Fruit fly (Drosophila melanogaster) whole organism, embryonic: ENCODE data around the gene CG18213.

Experiments
- CG1024 ChIP-seq: fragments of 200-800 bp; sonication (Bioruptor generic); IDR thresholded peaks from 2 replicates; pipeline ENCODE4 v1.3.6; 2022; ENCODE audit warnings: missing biosample characterization, missing genetic modification characterization
- CG10462 ChIP-seq: fragments of 200-800 bp; sonication (Bioruptor generic); optimal IDR thresholded peaks from 2 replicates; lab custom pipeline; 2016; ENCODE audit warnings: missing biosample characterization, missing genetic modification characterization
- CG11504 ChIP-seq: fragments of 200-800 bp; sonication (Bioruptor generic); optimal IDR thresholded peaks from 3 replicates; lab custom pipeline; 2019; ENCODE audit warnings: missing biosample characterization, mild to moderate bottlenecking, missing genetic modification characterization, moderate library complexity
- CG11560 ChIP-seq: fragments of 200-800 bp; sonication (Bioruptor generic); IDR thresholded peaks from 3 replicates; pipeline ENCODE4 v1.3.6; 2022; ENCODE audit warnings: missing biosample characterization, missing genetic modification characterization
- CG13424 ChIP-seq: fragments of 200-800 bp; sonication (Bioruptor generic); optimal IDR thresholded peaks from 2 replicates; lab custom pipeline; 2019; ENCODE audit warnings: missing biosample characterization, mild to moderate bottlenecking, missing genetic modification characterization, moderate library complexity
- CG14014 ChIP-seq: fragments of 200-800 bp; sonication (Bioruptor generic); IDR thresholded peaks from 2 replicates; pipeline ENCODE4 v1.3.6; 2022; ENCODE audit warnings: missing biosample characterization, missing genetic modification characterization
- CG14860 ChIP-seq: fragments of 200-800 bp; sonication (Bioruptor generic); IDR thresholded peaks from 3 replicates; pipeline ENCODE4 v1.3.6; 2022; ENCODE audit warnings: missing biosample characterization, missing genetic modification characterization; ENCODE audit not compliant: partially characterized antibody
- CG15269 ChIP-seq: fragments of 200-800 bp; sonication (Bioruptor generic); optimal IDR thresholded peaks from 2 replicates; lab custom pipeline; 2018; ENCODE audit warnings: missing biosample characterization, mild to moderate bottlenecking, missing genetic modification characterization, moderate library complexity
- CG15514 ChIP-seq: fragments of 200-800 bp; sonication (Bioruptor generic); optimal IDR thresholded peaks from 3 replicates; lab custom pipeline; 2017; ENCODE audit warnings: missing biosample characterization, missing genetic modification characterization, mild to moderate bottlenecking, moderate library complexity, missing genetic modification reagents
- CG16863 ChIP-seq: fragments of 200-800 bp; sonication (Bioruptor generic); optimal IDR thresholded peaks from 3 replicates; lab custom pipeline; 2016; ENCODE audit warnings: missing biosample characterization, missing genetic modification characterization
- CG2712 ChIP-seq: fragments of 200-800 bp; optimal IDR thresholded peaks from 3 replicates; lab custom pipeline; 2019; ENCODE audit warnings: missing biosample characterization, mild to moderate bottlenecking, missing genetic modification characterization, moderate library complexity
- CG2889 ChIP-seq: fragments of 200-800 bp; sonication (Bioruptor generic); IDR thresholded peaks from 3 replicates; pipeline ENCODE4 v1.3.6; 2022; ENCODE audit warnings: missing biosample characterization, missing genetic modification characterization
- CG3726 ChIP-seq: fragments of 200-800 bp; sonication (Bioruptor generic); IDR thresholded peaks from 3 replicates; pipeline ENCODE4, ENCODE4 v1.3.6; 2022; ENCODE audit warnings: missing biosample characterization, missing genetic modification characterization
- CG4282 ChIP-seq: fragments of 200-800 bp; sonication (Bioruptor generic); optimal IDR thresholded peaks from 2 replicates; lab custom pipeline; 2016; ENCODE audit warnings: missing biosample characterization, missing genetic modification characterization
- CG6654 ChIP-seq: fragments of 200-800 bp; sonication (Bioruptor generic); optimal IDR thresholded peaks from 2 replicates; lab custom pipeline; 2017; ENCODE audit warnings: missing biosample characterization, mild to moderate bottlenecking, missing genetic modification characterization
- CG7963 ChIP-seq: fragments of 200-800 bp; sonication (Bioruptor generic); IDR thresholded peaks from 3 replicates; pipeline ENCODE4 v1.3.6; 2022; ENCODE audit warnings: missing biosample characterization, missing genetic modification characterization; ENCODE audit not compliant: partially characterized antibody
- CG9609 ChIP-seq: fragments of 200-800 bp; sonication (Bioruptor generic); optimal IDR thresholded peaks from 3 replicates; lab custom pipeline; 2016; ENCODE audit warnings: missing biosample characterization, missing genetic modification characterization
- Camta ChIP-seq: fragments of 200-800 bp; sonication (Bioruptor generic); optimal IDR thresholded peaks from 2 replicates; lab custom pipeline; 2016; ENCODE audit warnings: missing biosample characterization, missing genetic modification characterization
- CoRest ChIP-seq: fragments of 200-800 bp; sonication (Bioruptor generic); optimal IDR thresholded peaks from 3 replicates; lab custom pipeline; 2018; ENCODE audit warnings: missing biosample characterization, mild to moderate bottlenecking, missing genetic modification characterization, moderate library complexity
- CrebB ChIP-seq: fragments of 200-800 bp; sonication (Bioruptor generic); optimal IDR thresholded peaks from 3 replicates; lab custom pipeline; 2018; ENCODE audit warnings: missing biosample characterization, mild to moderate bottlenecking, missing genetic modification characterization
- D19B ChIP-seq: fragments of 200-800 bp; sonication (Bioruptor generic); optimal IDR thresholded peaks from 2 replicates; lab custom pipeline; 2017; ENCODE audit warnings: missing biosample characterization, mild to moderate bottlenecking, missing genetic modification characterization
- E2f1 ChIP-seq: fragments of 200-800 bp; sonication (Bioruptor generic); IDR thresholded peaks from 2 replicates; pipeline ENCODE4 v1.3.6; 2022; ENCODE audit warnings: missing biosample characterization, missing genetic modification characterization
- Ets97D ChIP-seq: fragments of 200-800 bp; sonication (Bioruptor generic); optimal IDR thresholded peaks from 3 replicates; lab custom pipeline; 2016; ENCODE audit warnings: missing biosample characterization, missing genetic modification characterization
- Hand ChIP-seq: fragments of 200-800 bp; sonication (Bioruptor generic); optimal IDR thresholded peaks from 2 replicates; lab custom pipeline; 2017; ENCODE audit warnings: mild to moderate bottlenecking, missing biosample characterization, missing genetic modification reagents, missing genetic modification characterization
- Hey ChIP-seq: fragments of 200-800 bp; sonication (Bioruptor generic); optimal IDR thresholded peaks from 3 replicates; lab custom pipeline; 2018; ENCODE audit warnings: missing biosample characterization, mild to moderate bottlenecking, missing genetic modification characterization
- Hmx ChIP-seq: fragments of 200-800 bp; sonication (Bioruptor generic); optimal IDR thresholded peaks from 2 replicates; lab custom pipeline; 2016; ENCODE audit warnings: missing biosample characterization, missing genetic modification characterization
- Hr39 ChIP-seq: fragments of >200 bp; optimal IDR thresholded peaks from 2 replicates; lab custom pipeline; 2017
- Hr51 ChIP-seq, 2 experiments: fragments of 200-800 bp; sonication (Bioruptor generic); optimal IDR thresholded peaks; 2 replicates in 1 of 2; 3 replicates in 1 of 2; lab custom pipeline; 2016 to 2018; ENCODE audit warnings: missing biosample characterization in 2 of 2, missing genetic modification characterization in 2 of 2, mild to moderate bottlenecking in 1 of 2, moderate library complexity in 1 of 2
- MTF-1 ChIP-seq: fragments of 200-800 bp; sonication (Bioruptor generic); optimal IDR thresholded peaks from 2 replicates; lab custom pipeline; 2018; ENCODE audit warnings: missing biosample characterization, mild to moderate bottlenecking, missing genetic modification characterization, borderline replicate concordance
- Pdp1 ChIP-seq, 2 experiments: fragments of 200-800 bp; sonication (Bioruptor generic); optimal IDR thresholded peaks; 3 replicates each; lab custom pipeline; 2016; ENCODE audit warnings: missing biosample characterization in 2 of 2, missing genetic modification characterization in 2 of 2, mild to moderate bottlenecking in 1 of 2, moderate library complexity in 1 of 2
- YL-1 ChIP-seq: fragments of 200-800 bp; sonication (Bioruptor generic); optimal IDR thresholded peaks from 3 replicates; lab custom pipeline; 2017; ENCODE audit warnings: missing biosample characterization, mild to moderate bottlenecking, missing genetic modification characterization
- al ChIP-seq: fragments of 200-800 bp; sonication (Bioruptor generic); IDR thresholded peaks from 2 replicates; pipeline ENCODE4 v1.3.6; 2022; ENCODE audit warnings: missing biosample characterization, missing genetic modification characterization
- ash1 ChIP-seq: fragments of 200-800 bp; sonication (Bioruptor generic); optimal IDR thresholded peaks from 2 replicates; lab custom pipeline; 2018; ENCODE audit warnings: missing biosample characterization, mild to moderate bottlenecking, missing genetic modification characterization
- bbx ChIP-seq: fragments of 200-800 bp; sonication (Bioruptor generic); IDR thresholded peaks from 2 replicates; pipeline ENCODE4 v1.3.6; 2022; ENCODE audit warnings: missing biosample characterization, missing genetic modification characterization; ENCODE audit not compliant: partially characterized antibody
- croc ChIP-seq: fragments of 200-800 bp; sonication (Bioruptor generic); conservative IDR thresholded peaks from 3 replicates; pipeline ENCODE4 v1.3.6; 2022; ENCODE audit warnings: missing biosample characterization, missing genetic modification characterization
- dati ChIP-seq: fragments of 200-800 bp; sonication (Bioruptor generic); IDR thresholded peaks from 2 replicates; pipeline ENCODE4 v1.3.6; 2022; ENCODE audit warnings: missing biosample characterization, missing genetic modification characterization
- fd64A ChIP-seq: fragments of 200-800 bp; sonication (Bioruptor generic); optimal IDR thresholded peaks from 3 replicates; lab custom pipeline; 2018; ENCODE audit warnings: missing biosample characterization, mild to moderate bottlenecking, missing genetic modification characterization
- gt ChIP-seq: fragments of 200-800 bp; sonication (Bioruptor generic); IDR thresholded peaks from 2 replicates; pipeline ENCODE4 v1.3.6; 2022; ENCODE audit warnings: missing biosample characterization, missing genetic modification characterization
- hth ChIP-seq: fragments of >200 bp; optimal IDR thresholded peaks from 2 replicates; lab custom pipeline; 2017; ENCODE audit warnings: inconsistent platforms
- ind ChIP-seq: fragments of 200-800 bp; sonication (Bioruptor generic); optimal IDR thresholded peaks from 3 replicates; lab custom pipeline; 2016; ENCODE audit warnings: missing biosample characterization, missing genetic modification characterization
- ken ChIP-seq: fragments of 200-800 bp; sonication (Bioruptor generic); IDR thresholded peaks from 3 replicates; pipeline ENCODE4 v1.3.6; 2022; ENCODE audit warnings: missing biosample characterization, missing genetic modification characterization
- lilli ChIP-seq: fragments of 200-800 bp; sonication (Bioruptor generic); optimal IDR thresholded peaks from 3 replicates; lab custom pipeline; 2016; ENCODE audit warnings: missing biosample characterization, missing genetic modification characterization
- nom ChIP-seq: fragments of 200-800 bp; sonication (Bioruptor generic); optimal IDR thresholded peaks from 2 replicates; lab custom pipeline; 2017; ENCODE audit warnings: missing biosample characterization, missing genetic modification characterization, mild to moderate bottlenecking, moderate library complexity, missing genetic modification reagents
- ro ChIP-seq: fragments of 200-800 bp; sonication (Bioruptor generic); IDR thresholded peaks from 2 replicates; pipeline ENCODE4 v1.3.6; 2022; ENCODE audit warnings: missing biosample characterization, missing genetic modification characterization
- sc ChIP-seq, 3 experiments: fragments of >200 bp in 2 of 3; fragments of 200-800 bp in 1 of 3; sonication (Bioruptor generic) in 1 of 3; optimal IDR thresholded peaks; 2 replicates in 2 of 3; 3 replicates in 1 of 3; lab custom pipeline; 2017; ENCODE audit warnings: mild to moderate bottlenecking in 1 of 3, missing biosample characterization in 1 of 3, missing genetic modification characterization in 1 of 3, missing genetic modification reagents in 1 of 3
- sens-2 ChIP-seq: fragments of 200-800 bp; sonication (Bioruptor generic); IDR thresholded peaks from 2 replicates; pipeline ENCODE4 v1.3.6; 2022; ENCODE audit warnings: missing biosample characterization, missing genetic modification characterization
- slp2 ChIP-seq: fragments of 200-800 bp; sonication (Bioruptor generic); optimal IDR thresholded peaks from 2 replicates; lab custom pipeline; 2016; ENCODE audit warnings: missing biosample characterization, missing genetic modification characterization
- sna ChIP-seq: fragments of 200-800 bp; sonication (Bioruptor generic); IDR thresholded peaks from 2 replicates; pipeline ENCODE4 v1.3.6; 2022; ENCODE audit warnings: missing biosample characterization, missing genetic modification characterization; ENCODE audit not compliant: partially characterized antibody
- sr ChIP-seq: fragments of 200-800 bp; sonication (Bioruptor generic); IDR thresholded peaks from 3 replicates; pipeline ENCODE4 v1.3.6; 2022; ENCODE audit warnings: missing biosample characterization, missing genetic modification characterization

CG18213 gene

DNA sequence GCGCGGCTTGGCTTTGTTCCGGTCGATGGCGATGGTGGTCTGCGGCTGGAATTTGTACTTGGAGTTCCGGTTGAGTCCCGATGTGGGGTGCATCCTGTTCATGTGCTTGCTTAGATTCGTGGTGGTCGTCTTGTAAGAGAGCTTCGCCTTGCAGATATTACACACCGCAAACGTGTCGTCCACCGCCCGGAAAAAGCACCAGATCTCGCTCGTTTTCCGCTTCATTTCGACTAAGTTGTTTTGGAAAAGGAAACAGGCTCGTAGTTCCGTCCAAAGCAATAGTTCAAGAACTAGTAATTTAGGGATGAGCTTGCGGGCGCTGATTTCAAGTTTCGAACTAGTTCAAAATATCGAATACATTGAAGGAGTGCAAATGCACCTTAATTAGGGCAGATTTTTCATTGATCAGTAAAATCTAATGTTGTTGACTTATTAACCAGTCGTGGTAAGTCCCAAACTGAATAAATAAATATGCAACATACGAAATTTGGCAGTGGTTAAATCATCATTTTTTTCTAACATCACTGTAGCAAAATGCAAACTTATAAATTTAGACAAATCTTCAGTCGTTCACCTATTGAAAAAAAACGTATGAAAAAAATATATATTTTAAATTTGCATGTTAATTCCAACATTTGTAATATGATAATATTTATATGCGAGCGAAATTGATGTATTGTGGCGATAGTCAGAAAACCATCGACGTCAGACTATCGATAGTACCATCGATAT is 3.0 kb upstream of the CG18213 start, which contains the start of the genes bdwf and Patr-1 (continued):
- TF ChIP-seq CG2889 (GFP tag; lab: Robert Waterston, UW) (no peak), CG7963 (GFP tag; lab: Robert Waterston, UW) (peak; percentile 87), lilli (peak; percentile 37), croc (GFP tag; lab: Robert Waterston, UW) (no peak), nom (GFP tag; lab: Kevin White, UChicago) (no peak), CG14860 (GFP tag; lab: Robert Waterston, UW) (peak; percentile 88), ind (GFP tag; lab: Kevin White, UChicago) (peak; percentile 37), CG3726 (GFP tag; lab: Robert Waterston, UW) (no peak), ash1 (no peak), CG6654 (no peak), CG10462 (GFP tag; lab: Kevin White, UChicago) (no peak), ken (GFP tag; lab: Robert Waterston, UW) (no peak), CG13424 (tag; lab: Kevin White, UChicago) (peak; percentile 41), Pdp1 (GFP tag; optimal IDR thresholded peaks at IDR 0.05; lab: Kevin White, UChicago) (peak in 1 of 2 experiments; percentile 17), CrebB (no peak), Hr39 (no peak), hth (lab: Kevin White, UChicago) (no peak), CG1024 (GFP tag; lab: Robert Waterston, UW) (no peak), dati (no peak), Hey (tag; lab: Kevin White, UChicago) (no peak), E2f1 (GFP tag; lab: Robert Waterston, UW) (no peak), gt (GFP tag; lab: Robert Waterston, UW) (no peak), Hand (GFP tag; lab: Kevin White, UChicago) (no peak), al (GFP tag; lab: Robert Waterston, UW) (no peak; the same call in 1 of the 2 replicates), Camta (GFP tag; lab: Kevin White, UChicago) (no peak), sna (peak; percentile 77), Hmx (no peak), CG11504 (no peak), ro (GFP tag; lab: Robert Waterston, UW) (no peak), CG9609 (GFP tag; lab: Kevin White, UChicago) (no peak), Hr51 (GFP tag; optimal IDR thresholded peaks at IDR 0.05; lab: Kevin White, UChicago) (no peak), CG15514 (GFP tag; lab: Kevin White, UChicago) (peak; percentile 99), CG14014 (GFP tag; lab: Robert Waterston, UW) (no peak), CG15269 (tag; lab: Kevin White, UChicago) (no peak), fd64A (GFP tag; lab: Kevin White, UChicago) (no peak), MTF-1 (GFP tag; lab: Kevin White, UChicago) (no peak), bbx (peak; percentile 89), CG16863 (GFP tag; lab: Kevin White, UChicago) (no peak), Ets97D (GFP tag; lab: Kevin White, UChicago) (peak; percentile 51), CoRest (peak; percentile 46), CG11560 (peak; percentile 59; the same call in 1 of the 3 replicates), D19B (no peak), CG2712 (tag; lab: Kevin White, UChicago) (peak; percentile 32), sc (optimal IDR thresholded peaks at IDR 0.05; lab: Kevin White, UChicago) (no peak), sc (GFP tag; optimal IDR thresholded peaks at IDR 0.05; lab: Kevin White, UChicago) (no peak), YL-1 (peak; percentile 48), sr (GFP tag; lab: Robert Waterston, UW) (no peak), sens-2 (no peak), CG4282 (GFP tag; lab: Kevin White, UChicago) (no peak), slp2 (GFP tag; lab: Kevin White, UChicago) (peak; percentile 10)
